Worm (Caenorhabditis elegans) whole organism, L4/young adult: ENCODE results near the gene srz-105.

Experiments used
- W03F9.2 ChIP-seq: fragments of 150-350 bp; optimal IDR thresholded peaks from 2 replicates; lab custom pipeline; 2014; ENCODE audit warnings: missing biosample characterization, missing genetic modification characterization
- dao-5 ChIP-seq: sonication (generic microtip); optimal IDR thresholded peaks from 2 replicates; lab custom pipeline; 2016; ENCODE audit warnings: missing genotype, missing genetic modification characterization, moderate library complexity, missing compliant biosample characterization

- TF ChIP-seq dao-5 (tag; lab: Kevin White, UChicago) (no peak), W03F9.2 (no peak)
Observed at ce11 chrIV:16324589-16324988, at the start of gene srz-105.
